Fruit fly (Drosophila melanogaster) whole organism, adult: ENCODE data around the gene CG33223.

Experiments used
- CG11617 ChIP-seq: fragments of 200-800 bp; sonication (Bioruptor generic); optimal IDR thresholded peaks from 2 replicates; lab custom pipeline; 2017; ENCODE audit warnings: mild to moderate bottlenecking, missing biosample characterization, missing genetic modification reagents, missing genetic modification characterization
- CG14711 ChIP-seq: fragments of 200-800 bp; sonication (Bioruptor generic); optimal IDR thresholded peaks from 2 replicates; lab custom pipeline; 2018; ENCODE audit warnings: missing biosample characterization, mild to moderate bottlenecking, missing genetic modification characterization, moderate library complexity
- CG33017 ChIP-seq: fragments of 200-800 bp; sonication (Bioruptor generic); optimal IDR thresholded peaks from 2 replicates; lab custom pipeline; 2018; ENCODE audit warnings: missing biosample characterization, mild to moderate bottlenecking, missing genetic modification characterization, moderate library complexity
- CG7045 ChIP-seq: fragments of 200-800 bp; sonication (Bioruptor generic); optimal IDR thresholded peaks from 2 replicates; lab custom pipeline; 2017; ENCODE audit warnings: missing biosample characterization, mild to moderate bottlenecking, missing genetic modification characterization
- Crg-1 ChIP-seq: fragments of 200-800 bp; sonication (Bioruptor generic); optimal IDR thresholded peaks from 2 replicates; lab custom pipeline; 2016; ENCODE audit warnings: missing biosample characterization, missing genetic modification characterization
- Hr96 ChIP-seq: fragments of 200-800 bp; sonication (Bioruptor generic); optimal IDR thresholded peaks from 2 replicates; lab custom pipeline; 2016; ENCODE audit warnings: missing biosample characterization, missing genetic modification characterization
- cic ChIP-seq: fragments of 200-800 bp; sonication (Bioruptor generic); optimal IDR thresholded peaks from 2 replicates; lab custom pipeline; 2017; ENCODE audit warnings: missing biosample characterization, mild to moderate bottlenecking, missing genetic modification characterization, moderate library complexity
- ovo ChIP-seq: fragments of 200-800 bp; sonication (Bioruptor generic); optimal IDR thresholded peaks from 2 replicates; lab custom pipeline; 2016; ENCODE audit warnings: missing biosample characterization, missing genetic modification characterization

- no peak for TF ChIP-seq CG11617 (GFP tag; lab: Kevin White, UChicago)
- no peak for TF ChIP-seq CG33017 (tag; lab: Kevin White, UChicago)
- TF ChIP-seq Crg-1 (GFP tag; lab: Kevin White, UChicago), result no peak
- TF ChIP-seq CG14711, result no peak
- TF ChIP-seq cic, result no peak
- TF ChIP-seq Hr96, result no peak
- TF ChIP-seq CG7045 (GFP tag; lab: Kevin White, UChicago), result no peak
- TF ChIP-seq ovo (GFP tag; lab: Kevin White, UChicago), result no peak
Measured at dm6 chrX:8416956-8417355, 66.7 kb downstream of the CG33223 start.
